Fruit fly (Drosophila melanogaster) whole organism, embryonic: ENCODE data around the gene CG14883.

Experiments
- CG10366 ChIP-seq: fragments of 200-800 bp; sonication (Bioruptor generic); IDR thresholded peaks from 2 replicates; pipeline ENCODE4 v1.3.6; 2022; ENCODE audit warnings: missing biosample characterization, missing genetic modification characterization
- CG11093 ChIP-seq: fragments of 200-800 bp; sonication (Bioruptor generic); IDR thresholded peaks from 3 replicates; pipeline ENCODE4 v1.3.6; 2022; ENCODE audit warnings: missing biosample characterization, missing genetic modification characterization
- CG12071 ChIP-seq: fragments of 200-800 bp; sonication (Bioruptor generic); optimal IDR thresholded peaks from 3 replicates; lab custom pipeline; 2018; ENCODE audit warnings: missing biosample characterization, mild to moderate bottlenecking, missing genetic modification characterization
- CG12104 ChIP-seq: fragments of 200-800 bp; sonication (Bioruptor generic); optimal IDR thresholded peaks from 3 replicates; lab custom pipeline; 2016; ENCODE audit warnings: missing biosample characterization, missing genetic modification characterization
- CG14710 ChIP-seq: fragments of 200-800 bp; sonication (Bioruptor generic); optimal IDR thresholded peaks from 3 replicates; lab custom pipeline; 2019; ENCODE audit warnings: missing biosample characterization, mild to moderate bottlenecking, missing genetic modification characterization, moderate library complexity
- CG1602 ChIP-seq: fragments of 200-800 bp; sonication (Bioruptor generic); optimal IDR thresholded peaks from 3 replicates; lab custom pipeline; 2016; ENCODE audit warnings: missing biosample characterization, missing genetic modification characterization
- CG18476 ChIP-seq: fragments of 200-800 bp; sonication (Bioruptor generic); optimal IDR thresholded peaks from 2 replicates; lab custom pipeline; 2016; ENCODE audit warnings: missing biosample characterization, mild to moderate bottlenecking, missing genetic modification characterization
- CG2712 ChIP-seq: fragments of 200-800 bp; optimal IDR thresholded peaks from 3 replicates; lab custom pipeline; 2019; ENCODE audit warnings: missing biosample characterization, mild to moderate bottlenecking, missing genetic modification characterization, moderate library complexity
- CG33213 ChIP-seq: fragments of 200-800 bp; sonication (Bioruptor generic); optimal IDR thresholded peaks from 3 replicates; lab custom pipeline; 2016; ENCODE audit warnings: missing biosample characterization, missing genetic modification characterization
- CG3407 ChIP-seq: fragments of 200-800 bp; sonication (Bioruptor generic); optimal IDR thresholded peaks from 2 replicates; lab custom pipeline; 2018; ENCODE audit warnings: missing biosample characterization, mild to moderate bottlenecking, missing genetic modification characterization
- CG34224 ChIP-seq: fragments of 200-800 bp; sonication (Bioruptor generic); IDR thresholded peaks from 3 replicates; pipeline ENCODE4 v1.3.6; 2022; ENCODE audit warnings: missing biosample characterization, missing genetic modification characterization; ENCODE audit not compliant: partially characterized antibody
- CG42726 ChIP-seq: fragments of 200-800 bp; sonication (Bioruptor generic); IDR thresholded peaks from 2 replicates; pipeline ENCODE4 v1.3.6; 2022; ENCODE audit warnings: missing biosample characterization, missing genetic modification characterization; ENCODE audit not compliant: partially characterized antibody
- CG43689 ChIP-seq: fragments of 200-800 bp; sonication (Bioruptor generic); IDR thresholded peaks from 2 replicates; pipeline ENCODE4 v1.3.6; 2022; ENCODE audit warnings: missing biosample characterization, missing genetic modification characterization
- CG4730 ChIP-seq: fragments of 200-800 bp; sonication (Bioruptor generic); IDR thresholded peaks from 2 replicates; pipeline ENCODE4 v1.3.6; 2022; ENCODE audit warnings: missing biosample characterization, missing genetic modification characterization
- CG4854 ChIP-seq: fragments of 200-800 bp; sonication (Bioruptor generic); optimal IDR thresholded peaks from 2 replicates; lab custom pipeline; 2016; ENCODE audit warnings: missing biosample characterization, missing genetic modification characterization, inconsistent platforms
- CG6813 ChIP-seq: fragments of 200-800 bp; sonication (Bioruptor generic); optimal IDR thresholded peaks from 2 replicates; lab custom pipeline; 2017; ENCODE audit warnings: missing biosample characterization, missing genetic modification characterization, mild to moderate bottlenecking, moderate library complexity, missing genetic modification reagents
- CG7556 ChIP-seq: fragments of 200-800 bp; sonication (Bioruptor generic); optimal IDR thresholded peaks from 2 replicates; lab custom pipeline; 2017; ENCODE audit warnings: missing biosample characterization, mild to moderate bottlenecking, missing genetic modification characterization
- CG7963 ChIP-seq: fragments of 200-800 bp; sonication (Bioruptor generic); IDR thresholded peaks from 3 replicates; pipeline ENCODE4 v1.3.6; 2022; ENCODE audit warnings: missing biosample characterization, missing genetic modification characterization; ENCODE audit not compliant: partially characterized antibody
- D ChIP-seq, 2 experiments: fragments of 200-800 bp in 1 of 2; fragments of >200 bp in 1 of 2; sonication (Bioruptor generic) in 1 of 2; optimal IDR thresholded peaks; 2 replicates in 1 of 2; 3 replicates in 1 of 2; lab custom pipeline; 2017; ENCODE audit warnings: mild to moderate bottlenecking in 1 of 2, missing biosample characterization in 1 of 2, missing genetic modification characterization in 1 of 2, missing genetic modification reagents in 1 of 2
- E2f1 ChIP-seq: fragments of 200-800 bp; sonication (Bioruptor generic); IDR thresholded peaks from 2 replicates; pipeline ENCODE4 v1.3.6; 2022; ENCODE audit warnings: missing biosample characterization, missing genetic modification characterization
- HLH3B ChIP-seq: fragments of 200-800 bp; sonication (Bioruptor generic); IDR thresholded peaks from 2 replicates; pipeline ENCODE4 v1.3.6; 2022; ENCODE audit warnings: missing biosample characterization, missing genetic modification characterization
- Hr78 ChIP-seq, 2 experiments: fragments of 200-800 bp in 1 of 2; fragments of >200 bp in 1 of 2; sonication (Bioruptor generic) in 1 of 2; optimal IDR thresholded peaks; 2 replicates each; lab custom pipeline; 2017 to 2019; ENCODE audit warnings: missing biosample characterization in 2 of 2, missing genetic modification characterization in 2 of 2, mild to moderate bottlenecking in 1 of 2, moderate library complexity in 1 of 2
- Jarid2 ChIP-seq: fragments of 200-800 bp; sonication (Bioruptor generic); optimal IDR thresholded peaks from 3 replicates; lab custom pipeline; 2017; ENCODE audit warnings: mild to moderate bottlenecking, missing biosample characterization, missing genetic modification reagents, missing genetic modification characterization
- Mes4 ChIP-seq: fragments of 200-800 bp; sonication (Bioruptor generic); optimal IDR thresholded peaks from 2 replicates; lab custom pipeline; 2016; ENCODE audit warnings: missing biosample characterization, missing genetic modification characterization
- Rx ChIP-seq: fragments of 200-800 bp; sonication (Bioruptor generic); IDR thresholded peaks from 2 replicates; pipeline ENCODE4 v1.3.6; 2022; ENCODE audit warnings: missing biosample characterization, missing genetic modification characterization
- Six4 ChIP-seq: fragments of 200-800 bp; sonication (Bioruptor generic); optimal IDR thresholded peaks from 2 replicates; lab custom pipeline; 2016; ENCODE audit warnings: missing biosample characterization, missing genetic modification characterization
- Spps ChIP-seq: fragments of 200-800 bp; sonication (Bioruptor generic); optimal IDR thresholded peaks from 2 replicates; lab custom pipeline; 2018; ENCODE audit warnings: missing biosample characterization, mild to moderate bottlenecking, missing genetic modification characterization
- Taf1 ChIP-seq: fragments of 200-800 bp; sonication (Bioruptor generic); IDR thresholded peaks from 2 replicates; pipeline ENCODE4 v1.3.6; 2022; ENCODE audit warnings: missing biosample characterization, missing genetic modification characterization
- Xrp1 ChIP-seq: fragments of 200-800 bp; sonication (Bioruptor generic); IDR thresholded peaks from 2 replicates; pipeline ENCODE4 v1.3.6; 2022; ENCODE audit warnings: missing biosample characterization, missing genetic modification characterization
- amos ChIP-seq: fragments of 200-800 bp; sonication (Bioruptor generic); IDR thresholded peaks from 2 replicates; pipeline ENCODE4 v1.3.6; 2022; ENCODE audit warnings: missing biosample characterization, missing genetic modification characterization; ENCODE audit not compliant: partially characterized antibody
- bab2 ChIP-seq: fragments of 200-800 bp; sonication (Bioruptor generic); optimal IDR thresholded peaks from 2 replicates; lab custom pipeline; 2016; ENCODE audit warnings: missing biosample characterization, missing genetic modification characterization
- bcd ChIP-seq: fragments of 200-800 bp; sonication (Bioruptor generic); optimal IDR thresholded peaks from 2 replicates; lab custom pipeline; 2017; ENCODE audit warnings: missing biosample characterization, mild to moderate bottlenecking, missing genetic modification characterization
- cg ChIP-seq: fragments of 200-800 bp; sonication (Bioruptor generic); optimal IDR thresholded peaks from 3 replicates; lab custom pipeline; 2019; ENCODE audit warnings: missing biosample characterization, mild to moderate bottlenecking, missing genetic modification characterization, moderate library complexity
- chn ChIP-seq: fragments of 200-800 bp; sonication (Bioruptor generic); optimal IDR thresholded peaks from 2 replicates; lab custom pipeline; 2016; ENCODE audit warnings: missing biosample characterization, missing genetic modification characterization
- crol ChIP-seq: fragments of 200-800 bp; sonication (Bioruptor generic); IDR thresholded peaks from 2 replicates; pipeline ENCODE4 v1.3.6; 2022; ENCODE audit warnings: missing biosample characterization, missing genetic modification characterization
- gce ChIP-seq: fragments of 200-800 bp; sonication (Bioruptor generic); IDR thresholded peaks from 3 replicates; pipeline ENCODE4 v1.3.6; 2022; ENCODE audit warnings: missing biosample characterization, missing genetic modification characterization
- gsb ChIP-seq: fragments of 200-800 bp; sonication (Bioruptor generic); IDR thresholded peaks from 2 replicates; pipeline ENCODE4 v1.3.6; 2022; ENCODE audit warnings: missing biosample characterization, missing genetic modification characterization
- ham ChIP-seq: fragments of 200-800 bp; sonication (Bioruptor generic); IDR thresholded peaks from 2 replicates; pipeline ENCODE4 v1.3.6; 2022; ENCODE audit warnings: missing biosample characterization, missing genetic modification characterization
- ken ChIP-seq: fragments of 200-800 bp; sonication (Bioruptor generic); IDR thresholded peaks from 3 replicates; pipeline ENCODE4 v1.3.6; 2022; ENCODE audit warnings: missing biosample characterization, missing genetic modification characterization
- knrl ChIP-seq: fragments of 200-800 bp; sonication (Bioruptor generic); IDR thresholded peaks from 3 replicates; pipeline ENCODE4 v1.3.6; 2022; ENCODE audit warnings: missing biosample characterization, missing genetic modification characterization; ENCODE audit not compliant: partially characterized antibody
- mld ChIP-seq: fragments of 200-800 bp; sonication (Bioruptor generic); IDR thresholded peaks from 3 replicates; pipeline ENCODE4 v1.3.6; 2022; ENCODE audit warnings: missing biosample characterization, missing genetic modification characterization; ENCODE audit not compliant: partially characterized antibody
- pnt ChIP-seq: fragments of 200-800 bp; sonication (Bioruptor generic); optimal IDR thresholded peaks from 3 replicates; lab custom pipeline; 2016; ENCODE audit warnings: missing biosample characterization, missing genetic modification characterization
- psq ChIP-seq: fragments of 200-800 bp; sonication (Bioruptor generic); optimal IDR thresholded peaks from 2 replicates; lab custom pipeline; 2017; ENCODE audit warnings: missing biosample characterization, missing genetic modification characterization
- pum ChIP-seq: fragments of 200-800 bp; sonication (Bioruptor generic); optimal IDR thresholded peaks from 2 replicates; lab custom pipeline; 2016; ENCODE audit warnings: missing biosample characterization, missing genetic modification characterization
- ro ChIP-seq: fragments of 200-800 bp; sonication (Bioruptor generic); IDR thresholded peaks from 2 replicates; pipeline ENCODE4 v1.3.6; 2022; ENCODE audit warnings: missing biosample characterization, missing genetic modification characterization
- sens ChIP-seq: fragments of 200-800 bp; sonication (Bioruptor generic); peaks from one replicate; lab custom pipeline; 2016; ENCODE audit warnings: missing biosample characterization, missing genetic modification characterization
- sqz ChIP-seq: fragments of 200-800 bp; sonication (Bioruptor generic); optimal IDR thresholded peaks from 3 replicates; lab custom pipeline; 2018; ENCODE audit warnings: missing biosample characterization, mild to moderate bottlenecking, missing genetic modification characterization
- tna ChIP-seq: fragments of 200-800 bp; sonication (Bioruptor generic); IDR thresholded peaks from 2 replicates; pipeline ENCODE4 v1.3.6; 2022; ENCODE audit warnings: missing biosample characterization, missing genetic modification characterization; ENCODE audit not compliant: partially characterized antibody
- ttk ChIP-seq: fragments of 200-800 bp; sonication (Bioruptor generic); IDR thresholded peaks from 2 replicates; pipeline ENCODE4 v2.1.2; 2022; ENCODE audit warnings: missing biosample characterization, missing genetic modification characterization
- zen ChIP-seq: fragments of 200-800 bp; sonication (Bioruptor generic); optimal IDR thresholded peaks from 3 replicates; lab custom pipeline; 2018; ENCODE audit warnings: missing biosample characterization, mild to moderate bottlenecking, missing genetic modification characterization, moderate library complexity

CG14883 gene

dm6 chr3R:16496209-16496608, 40.4 kb downstream of the CG14883 start (continued):
- TF ChIP-seq CG2712 (tag; lab: Kevin White, UChicago) (no peak), mld (GFP tag; lab: Robert Waterston, UW) (no peak), CG3407 (GFP tag; lab: Kevin White, UChicago) (peak; percentile 56), Mes4 (no peak), ro (GFP tag; lab: Robert Waterston, UW) (no peak), ttk (peak; percentile 68), sqz (GFP tag; lab: Kevin White, UChicago) (no peak), E2f1 (GFP tag; lab: Robert Waterston, UW) (no peak), Rx (GFP tag; lab: Robert Waterston, UW) (0 out of 2 replicates have a peak, but pooled peaks have one; percentile 36), CG7963 (GFP tag; lab: Robert Waterston, UW) (no peak), Hr78 (GFP tag; optimal IDR thresholded peaks at IDR 0.05; lab: Kevin White, UChicago) (peak in 1 of 2 experiments; percentile 29), cg (GFP tag; lab: Kevin White, UChicago) (no peak), tna (GFP tag; lab: Robert Waterston, UW) (no peak), pnt (GFP tag; lab: Kevin White, UChicago) (peak; percentile 3), CG12071 (GFP tag; lab: Kevin White, UChicago) (peak; percentile 1), CG34224 (GFP tag; lab: Robert Waterston, UW) (no peak), ken (GFP tag; lab: Robert Waterston, UW) (no peak), CG33213 (GFP tag; lab: Kevin White, UChicago) (no peak), CG11093 (GFP tag; lab: Robert Waterston, UW) (0 out of 3 replicates have a peak, but pooled peaks have one; percentile 42), amos (no peak), Jarid2 (GFP tag; lab: Kevin White, UChicago) (peak; percentile 4), knrl (GFP tag; lab: Robert Waterston, UW) (no peak), sens (GFP tag; lab: Kevin White, UChicago) (peak; percentile 88), CG12104 (GFP tag; lab: Kevin White, UChicago) (peak; percentile 11), CG4854 (no peak), CG6813 (GFP tag; lab: Kevin White, UChicago) (peak; percentile 2), CG43689 (GFP tag; lab: Robert Waterston, UW) (no peak), CG18476 (GFP tag; lab: Kevin White, UChicago) (no peak), CG10366 (GFP tag; lab: Robert Waterston, UW) (0 out of 2 replicates have a peak, but pooled peaks have one; percentile 12), CG1602 (GFP tag; lab: Kevin White, UChicago) (peak; percentile 37), psq (GFP tag; lab: Kevin White, UChicago) (no peak), pum (GFP tag; lab: Kevin White, UChicago) (peak; percentile 40), zen (tag; lab: Kevin White, UChicago) (no peak), CG42726 (GFP tag; lab: Robert Waterston, UW) (no peak), Six4 (GFP tag; lab: Kevin White, UChicago) (no peak), HLH3B (peak; percentile 55; the same call in 1 of the 2 replicates), CG14710 (tag; lab: Kevin White, UChicago) (peak; percentile 43), D (optimal IDR thresholded peaks at IDR 0.05; lab: Kevin White, UChicago) (no peak), D (GFP tag; optimal IDR thresholded peaks at IDR 0.05; lab: Kevin White, UChicago) (peak; percentile 59), CG4730 (GFP tag; lab: Robert Waterston, UW) (0 out of 2 replicates have a peak, but pooled peaks have one; percentile 28), bab2 (GFP tag; lab: Kevin White, UChicago) (no peak), CG7556 (GFP tag; lab: Kevin White, UChicago) (peak; percentile 52), chn (GFP tag; lab: Kevin White, UChicago) (peak; percentile 25), bcd (GFP tag; lab: Kevin White, UChicago) (peak; percentile 11), Taf1 (no peak), gsb (GFP tag; lab: Robert Waterston, UW) (no peak), ham (GFP tag; lab: Robert Waterston, UW) (no peak), gce (GFP tag; lab: Robert Waterston, UW) (no peak), Spps (tag; lab: Kevin White, UChicago) (no peak), Xrp1 (GFP tag; lab: Robert Waterston, UW) (no peak), crol (GFP tag; lab: Robert Waterston, UW) (no peak)
